Fruit fly (Drosophila melanogaster) whole organism, embryonic: ENCODE results near the gene cu.

Source experiments
- Antp ChIP-seq: fragments of 200-800 bp; sonication (Bioruptor generic); optimal IDR thresholded peaks from 3 replicates; lab custom pipeline; 2016; ENCODE audit warnings: missing biosample characterization, missing genetic modification characterization
- Atf3 ChIP-seq: fragments of 200-800 bp; sonication (Bioruptor generic); optimal IDR thresholded peaks from 3 replicates; lab custom pipeline; 2016; ENCODE audit warnings: missing biosample characterization, missing genetic modification characterization
- CG10979 ChIP-seq: fragments of 200-800 bp; sonication (Bioruptor generic); optimal IDR thresholded peaks from 2 replicates; lab custom pipeline; 2018; ENCODE audit warnings: missing biosample characterization, mild to moderate bottlenecking, missing genetic modification characterization, moderate library complexity
- CG11398 ChIP-seq: fragments of 200-800 bp; sonication (Bioruptor generic); optimal IDR thresholded peaks from 2 replicates; lab custom pipeline; 2016; ENCODE audit warnings: missing biosample characterization, missing genetic modification characterization
- CG11695 ChIP-seq: fragments of 200-800 bp; sonication (Bioruptor generic); IDR thresholded peaks from 3 replicates; pipeline ENCODE4 v1.3.6; 2022; ENCODE audit warnings: missing biosample characterization, missing genetic modification characterization
- CG12104 ChIP-seq: fragments of 200-800 bp; sonication (Bioruptor generic); optimal IDR thresholded peaks from 3 replicates; lab custom pipeline; 2016; ENCODE audit warnings: missing biosample characterization, missing genetic modification characterization
- CG12391 ChIP-seq: fragments of 200-800 bp; sonication (Bioruptor generic); optimal IDR thresholded peaks from 3 replicates; lab custom pipeline; 2018; ENCODE audit warnings: missing biosample characterization, mild to moderate bottlenecking, missing genetic modification characterization, moderate library complexity
- CG13287 ChIP-seq: fragments of 200-800 bp; sonication (Bioruptor generic); IDR thresholded peaks from 2 replicates; pipeline ENCODE4 v1.3.6; 2022; ENCODE audit warnings: missing biosample characterization, missing genetic modification characterization; ENCODE audit not compliant: partially characterized antibody
- CG13775 ChIP-seq: fragments of 200-800 bp; sonication (Bioruptor generic); optimal IDR thresholded peaks from 3 replicates; lab custom pipeline; 2017; ENCODE audit warnings: missing biosample characterization, mild to moderate bottlenecking, missing genetic modification characterization
- CG17328 ChIP-seq: fragments of 200-800 bp; sonication (Bioruptor generic); IDR thresholded peaks from 2 replicates; pipeline ENCODE4 v1.3.6; 2022; ENCODE audit warnings: missing biosample characterization, missing genetic modification characterization
- CG18011 ChIP-seq: fragments of 200-800 bp; sonication (Bioruptor generic); optimal IDR thresholded peaks from 2 replicates; lab custom pipeline; 2017; ENCODE audit warnings: missing biosample characterization, missing genetic modification characterization, mild to moderate bottlenecking, moderate library complexity, missing genotype
- CG2199 ChIP-seq: fragments of 200-800 bp; sonication (Bioruptor generic); IDR thresholded peaks from 3 replicates; pipeline ENCODE4 v1.3.6; 2022; ENCODE audit warnings: missing biosample characterization, missing genetic modification characterization
- CG2889 ChIP-seq: fragments of 200-800 bp; sonication (Bioruptor generic); IDR thresholded peaks from 3 replicates; pipeline ENCODE4 v1.3.6; 2022; ENCODE audit warnings: missing biosample characterization, missing genetic modification characterization
- CG30020 ChIP-seq: fragments of 200-800 bp; optimal IDR thresholded peaks from 2 replicates; lab custom pipeline; 2019; ENCODE audit warnings: missing biosample characterization, mild to moderate bottlenecking, missing genetic modification characterization, moderate library complexity
- CG3847 ChIP-seq: fragments of 200-800 bp; sonication (Bioruptor generic); IDR thresholded peaks from 2 replicates; pipeline ENCODE4 v1.3.6; 2022; ENCODE audit warnings: missing biosample characterization, missing genetic modification characterization
- CG3995 ChIP-seq: fragments of 200-800 bp; sonication (Bioruptor generic); optimal IDR thresholded peaks from 3 replicates; lab custom pipeline; 2016; ENCODE audit warnings: missing biosample characterization, missing genetic modification characterization
- CG6175 ChIP-seq: fragments of 200-800 bp; sonication (Bioruptor generic); IDR thresholded peaks from 3 replicates; pipeline ENCODE4 v1.3.6; 2022; ENCODE audit warnings: missing biosample characterization, missing genetic modification characterization
- CG8359 ChIP-seq: fragments of 200-800 bp; sonication (Bioruptor generic); optimal IDR thresholded peaks from 2 replicates; lab custom pipeline; 2017; ENCODE audit warnings: missing biosample characterization, mild to moderate bottlenecking, missing genetic modification characterization, borderline replicate concordance
- CG9215 ChIP-seq: fragments of 200-800 bp; sonication (Bioruptor generic); IDR thresholded peaks from 2 replicates; pipeline ENCODE4 v1.3.6; 2022; ENCODE audit warnings: missing biosample characterization, missing genetic modification characterization
- CTCF ChIP-seq: fragments of 200-800 bp; sonication (Bioruptor generic); optimal IDR thresholded peaks from 2 replicates; lab custom pipeline; 2017; ENCODE audit warnings: missing biosample characterization, mild to moderate bottlenecking, missing genetic modification characterization, moderate library complexity
- D19B ChIP-seq: fragments of 200-800 bp; sonication (Bioruptor generic); optimal IDR thresholded peaks from 2 replicates; lab custom pipeline; 2017; ENCODE audit warnings: missing biosample characterization, mild to moderate bottlenecking, missing genetic modification characterization
- Dref ChIP-seq: fragments of 200-800 bp; sonication (Bioruptor generic); IDR thresholded peaks from 2 replicates; pipeline ENCODE4 v1.3.6; 2022; ENCODE audit warnings: missing biosample characterization, missing genetic modification characterization
- ERR ChIP-seq: fragments of 200-800 bp; sonication (Bioruptor generic); optimal IDR thresholded peaks from 2 replicates; lab custom pipeline; 2016; ENCODE audit warnings: missing biosample characterization, missing genetic modification characterization
- Hey ChIP-seq: fragments of 200-800 bp; sonication (Bioruptor generic); optimal IDR thresholded peaks from 3 replicates; lab custom pipeline; 2018; ENCODE audit warnings: missing biosample characterization, mild to moderate bottlenecking, missing genetic modification characterization
- Hr51 ChIP-seq, 2 experiments: fragments of 200-800 bp; sonication (Bioruptor generic); optimal IDR thresholded peaks; 2 replicates in 1 of 2; 3 replicates in 1 of 2; lab custom pipeline; 2016 to 2018; ENCODE audit warnings: missing biosample characterization in 2 of 2, missing genetic modification characterization in 2 of 2, mild to moderate bottlenecking in 1 of 2, moderate library complexity in 1 of 2
- Kr ChIP-seq: fragments of 200-800 bp; sonication (Bioruptor generic); optimal IDR thresholded peaks from 2 replicates; lab custom pipeline; 2017; ENCODE audit warnings: missing biosample characterization, mild to moderate bottlenecking, missing genetic modification characterization
- Nf-YB ChIP-seq: fragments of 200-800 bp; sonication (Bioruptor generic); optimal IDR thresholded peaks from 3 replicates; lab custom pipeline; 2019; ENCODE audit warnings: missing biosample characterization, mild to moderate bottlenecking, missing genetic modification characterization, moderate library complexity
- Sry-δ ChIP-seq: fragments of 200-800 bp; sonication (Bioruptor generic); optimal IDR thresholded peaks from 2 replicates; lab custom pipeline; 2016; ENCODE audit warnings: missing biosample characterization, missing genetic modification characterization
- ara ChIP-seq: fragments of 200-800 bp; sonication (Bioruptor generic); IDR thresholded peaks from 2 replicates; pipeline ENCODE4 v1.3.6; 2022; ENCODE audit warnings: missing biosample characterization, missing genetic modification characterization
- ase ChIP-seq: fragments of 200-800 bp; sonication (Bioruptor generic); IDR thresholded peaks from 3 replicates; pipeline ENCODE4 v1.3.6; 2022; ENCODE audit warnings: missing biosample characterization, missing genetic modification characterization
- bab2 ChIP-seq: fragments of 200-800 bp; sonication (Bioruptor generic); optimal IDR thresholded peaks from 2 replicates; lab custom pipeline; 2016; ENCODE audit warnings: missing biosample characterization, missing genetic modification characterization
- cad ChIP-seq: fragments of >200 bp; optimal IDR thresholded peaks from 2 replicates; lab custom pipeline; 2017; ENCODE audit warnings: missing biosample characterization, missing genetic modification characterization
- crc ChIP-seq: fragments of 200-800 bp; sonication (Bioruptor generic); optimal IDR thresholded peaks from 2 replicates; lab custom pipeline; 2016; ENCODE audit warnings: missing biosample characterization, missing genetic modification characterization
- fd102C ChIP-seq: fragments of 200-800 bp; sonication (Bioruptor generic); optimal IDR thresholded peaks from 2 replicates; lab custom pipeline; 2018; ENCODE audit warnings: missing biosample characterization, mild to moderate bottlenecking, missing genetic modification characterization, moderate library complexity
- gcm ChIP-seq: fragments of 200-800 bp; sonication (Bioruptor generic); optimal IDR thresholded peaks from 2 replicates; lab custom pipeline; 2019; ENCODE audit warnings: missing biosample characterization, mild to moderate bottlenecking, missing genetic modification characterization, moderate library complexity
- gfzf ChIP-seq: fragments of 200-800 bp; sonication (Bioruptor generic); optimal IDR thresholded peaks from 2 replicates; lab custom pipeline; 2016; ENCODE audit warnings: missing biosample characterization, mild to moderate bottlenecking, missing genetic modification characterization, moderate library complexity
- gro ChIP-seq: fragments of 200-800 bp; sonication (Bioruptor generic); optimal IDR thresholded peaks from 2 replicates; lab custom pipeline; 2016; ENCODE audit warnings: missing biosample characterization, missing genetic modification characterization
- insv ChIP-seq, 2 experiments: fragments of 200-800 bp; sonication (Bioruptor generic); optimal IDR thresholded peaks; 3 replicates each; lab custom pipeline; 2016 to 2018; ENCODE audit warnings: missing biosample characterization in 2 of 2, missing genetic modification characterization in 2 of 2
- kay ChIP-seq: fragments of 200-800 bp; sonication (Bioruptor generic); optimal IDR thresholded peaks from 2 replicates; lab custom pipeline; 2016; ENCODE audit warnings: missing biosample characterization, missing genetic modification characterization
- maf-S ChIP-seq: fragments of 200-800 bp; sonication (Bioruptor generic); optimal IDR thresholded peaks from 2 replicates; lab custom pipeline; 2016; ENCODE audit warnings: missing biosample characterization, missing genetic modification characterization
- mam ChIP-seq: fragments of 200-800 bp; sonication (Bioruptor generic); optimal IDR thresholded peaks from 3 replicates; lab custom pipeline; 2016; ENCODE audit warnings: missing biosample characterization, missing genetic modification characterization
- pnt ChIP-seq: fragments of 200-800 bp; sonication (Bioruptor generic); optimal IDR thresholded peaks from 3 replicates; lab custom pipeline; 2016; ENCODE audit warnings: missing biosample characterization, missing genetic modification characterization
- prd ChIP-seq, 3 experiments: fragments of >200 bp in 2 of 3; fragments of 200-800 bp in 1 of 3; sonication (Bioruptor generic) in 1 of 3; optimal IDR thresholded peaks in 2 of 3; IDR thresholded peaks in 1 of 3; 2 replicates in 2 of 3; 3 replicates in 1 of 3; pipeline versions ENCODE4 v1.3.6 to Lab custom; 2017 to 2022; ENCODE audit warnings: missing biosample characterization in 1 of 3, missing genetic modification characterization in 1 of 3
- pzg ChIP-seq: fragments of 200-800 bp; sonication (Bioruptor generic); optimal IDR thresholded peaks from 3 replicates; lab custom pipeline; 2018; ENCODE audit warnings: missing biosample characterization, mild to moderate bottlenecking, missing genetic modification characterization, moderate library complexity
- row ChIP-seq: fragments of 200-800 bp; sonication (Bioruptor generic); IDR thresholded peaks from 3 replicates; pipeline ENCODE4 v1.3.6; 2022; ENCODE audit warnings: missing biosample characterization, missing genetic modification characterization
- sima ChIP-seq: fragments of 200-800 bp; sonication (Bioruptor generic); optimal IDR thresholded peaks from 2 replicates; lab custom pipeline; 2016; ENCODE audit warnings: missing biosample characterization, missing genetic modification characterization
- sna ChIP-seq: fragments of 200-800 bp; sonication (Bioruptor generic); IDR thresholded peaks from 2 replicates; pipeline ENCODE4 v1.3.6; 2022; ENCODE audit warnings: missing biosample characterization, missing genetic modification characterization; ENCODE audit not compliant: partially characterized antibody
- tin ChIP-seq: fragments of 200-800 bp; sonication (Bioruptor generic); optimal IDR thresholded peaks from 3 replicates; lab custom pipeline; 2016; ENCODE audit warnings: missing biosample characterization, missing genetic modification characterization
- twi ChIP-seq: fragments of 200-800 bp; optimal IDR thresholded peaks from 2 replicates; lab custom pipeline; 2019; ENCODE audit warnings: missing biosample characterization, mild to moderate bottlenecking, missing genetic modification characterization, moderate library complexity
- usp ChIP-seq: fragments of >200 bp; optimal IDR thresholded peaks from 2 replicates; lab custom pipeline; 2017; ENCODE audit warnings: missing biosample characterization, missing genetic modification characterization
- zfh2 ChIP-seq: fragments of 200-800 bp; sonication (Bioruptor generic); optimal IDR thresholded peaks from 2 replicates; lab custom pipeline; 2016; ENCODE audit warnings: missing biosample characterization, missing genetic modification characterization

cu gene

dm6 chr3R:11216156-11216630, 18.8 kb downstream of the cu start, which contains the start of the genes RpS25 and CG4820 (continued):
- TF ChIP-seq CG2199 (GFP tag; lab: Robert Waterston, UW), result 0 out of 3 replicates have a peak, but pooled peaks have one; percentile 10
- peak; percentile 28 for TF ChIP-seq pnt (GFP tag; lab: Kevin White, UChicago)
- TF ChIP-seq usp, result no peak
- TF ChIP-seq sima (GFP tag; lab: Kevin White, UChicago), result peak; percentile 73
- TF ChIP-seq kay, result peak; percentile 24
- no peak for TF ChIP-seq prd (optimal IDR thresholded peaks at IDR 0.05; lab: Kevin White, UChicago)
- TF ChIP-seq prd (GFP tag; IDR thresholded peaks at IDR 0.05; lab: Robert Waterston, UW), result peak; percentile 70
- TF ChIP-seq ERR (GFP tag; lab: Kevin White, UChicago), result peak; percentile 77
- peak; percentile 92 for TF ChIP-seq Sry-δ
- TF ChIP-seq bab2 (GFP tag; lab: Kevin White, UChicago), result peak; percentile 75
- peak in 1 of 2 experiments; percentile 84 for TF ChIP-seq insv (GFP tag; optimal IDR thresholded peaks at IDR 0.05; lab: Kevin White, UChicago)
- peak; percentile 72 for TF ChIP-seq Kr (GFP tag; lab: Kevin White, UChicago)
- TF ChIP-seq CG13287 (GFP tag; lab: Robert Waterston, UW), result peak; percentile 91
- peak; percentile 70 for TF ChIP-seq zfh2 (GFP tag; lab: Kevin White, UChicago)
- no peak for TF ChIP-seq cad
- peak; percentile 65 for TF ChIP-seq CG9215 (GFP tag; lab: Robert Waterston, UW)
- TF ChIP-seq Antp, result peak; percentile 76
- peak; percentile 93 for TF ChIP-seq CG12104
- peak; percentile 77 for TF ChIP-seq Nf-YB (GFP tag; lab: Kevin White, UChicago)
- peak; percentile 97 for TF ChIP-seq gfzf (GFP tag; lab: Kevin White, UChicago)
- peak; percentile 87 for TF ChIP-seq CG17328
- peak; percentile 84 for TF ChIP-seq CG18011 (GFP tag; lab: Kevin White, UChicago)
- TF ChIP-seq row (GFP tag; lab: Robert Waterston, UW), result peak; percentile 73
- TF ChIP-seq CTCF (GFP tag; lab: Kevin White, UChicago), result peak; percentile 69
- peak; percentile 98 for TF ChIP-seq pzg (GFP tag; lab: Kevin White, UChicago)
- TF ChIP-seq gro (GFP tag; lab: Kevin White, UChicago), result peak; percentile 94
- TF ChIP-seq CG11398, result peak; percentile 92
- TF ChIP-seq CG8359 (GFP tag; lab: Kevin White, UChicago), result peak; percentile 84
- peak; percentile 87 for TF ChIP-seq fd102C (GFP tag; lab: Kevin White, UChicago)
- TF ChIP-seq CG3847 (GFP tag; lab: Robert Waterston, UW), result peak; percentile 95
- peak; percentile 76 for TF ChIP-seq mam (GFP tag; lab: Kevin White, UChicago)
- peak; percentile 84 for TF ChIP-seq tin
- peak; percentile 84 for TF ChIP-seq CG30020 (tag; lab: Kevin White, UChicago)
- peak; percentile 79 for TF ChIP-seq CG3995 (GFP tag; lab: Kevin White, UChicago)
- TF ChIP-seq CG11695 (GFP tag; lab: Robert Waterston, UW), result peak; percentile 81
- TF ChIP-seq CG2889 (GFP tag; lab: Robert Waterston, UW), result 0 out of 3 replicates have a peak, but pooled peaks have one; percentile 21
- peak; percentile 75 for TF ChIP-seq D19B
- TF ChIP-seq Hey (tag; lab: Kevin White, UChicago), result peak; percentile 85
- TF ChIP-seq Dref (GFP tag; lab: Robert Waterston, UW), result peak; percentile 78
- peak; percentile 75 for TF ChIP-seq ara (GFP tag; lab: Robert Waterston, UW)
- peak; percentile 86 for TF ChIP-seq Atf3 (GFP tag; lab: Kevin White, UChicago)
- peak; percentile 83 for TF ChIP-seq CG10979 (tag; lab: Kevin White, UChicago)
- peak; percentile 92 for TF ChIP-seq CG12391
- peak; percentile 97 for TF ChIP-seq CG13775 (GFP tag; lab: Kevin White, UChicago)
- peak; percentile 89 for TF ChIP-seq gcm (GFP tag; lab: Kevin White, UChicago)
- peak; percentile 84 for TF ChIP-seq CG6175
- peak; percentile 88 for TF ChIP-seq maf-S
- TF ChIP-seq Hr51 (GFP tag; optimal IDR thresholded peaks at IDR 0.05; lab: Kevin White, UChicago), result peak; percentile 84 to 86
- peak; percentile 77 for TF ChIP-seq ase
- peak; percentile 88 for TF ChIP-seq crc (GFP tag; lab: Kevin White, UChicago)
- TF ChIP-seq twi (tag; lab: Kevin White, UChicago), result peak; percentile 84
- peak; percentile 89 for TF ChIP-seq sna (GFP tag; lab: Robert Waterston, UW)
